Worm (Caenorhabditis elegans): ENCODE results near the gene fbxa-184.

The fbxa-184 gene

DNA sequence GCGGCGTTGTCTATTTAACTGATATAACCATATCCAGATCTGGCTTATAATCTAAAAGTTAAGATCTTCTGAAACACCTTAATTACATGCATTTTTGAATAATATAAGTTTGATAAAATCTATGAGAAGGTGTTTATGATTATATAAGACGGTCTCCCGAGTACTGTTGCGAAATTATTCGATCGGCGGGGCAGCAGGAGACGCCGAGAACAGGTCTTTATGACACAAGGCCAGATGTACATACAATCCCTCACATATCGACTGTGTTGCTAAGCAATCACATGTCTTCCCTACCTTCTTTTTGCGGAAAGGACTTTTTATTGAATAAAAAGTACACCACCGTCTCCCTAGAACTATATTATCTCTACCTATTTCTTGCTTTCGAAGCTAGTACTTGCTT lies 46.5 kb downstream of the fbxa-184 start, which contains the start of gene fbxb-53:
fbxb-53 (plus strand) TSS at position 301 of the 400 bp plus-strand sequence.
- no peak for TF ChIP-seq Y95B8A.8 (GFP tag; IDR thresholded peaks at IDR 0.05)
- no peak for TF ChIP-seq F57C9.4 (tag; optimal IDR thresholded peaks at IDR 0.05)
- no peak for TF ChIP-seq let-607 (tag; optimal IDR thresholded peaks at IDR 0.05)
- no peak for TF ChIP-seq tlf-1 (GFP tag; optimal IDR thresholded peaks at IDR 0.05)
- TF ChIP-seq hmg-1.2 (GFP tag; IDR thresholded peaks at IDR 0.05) = no peak
- TF ChIP-seq efl-1 (GFP tag; optimal IDR thresholded peaks at IDR 0.05) = no peak
- TF ChIP-seq B0336.3 (GFP tag; IDR thresholded peaks at IDR 0.05) = no peak
- no peak for TF ChIP-seq ceh-91 (GFP tag; IDR thresholded peaks at IDR 0.05)

DNA sequence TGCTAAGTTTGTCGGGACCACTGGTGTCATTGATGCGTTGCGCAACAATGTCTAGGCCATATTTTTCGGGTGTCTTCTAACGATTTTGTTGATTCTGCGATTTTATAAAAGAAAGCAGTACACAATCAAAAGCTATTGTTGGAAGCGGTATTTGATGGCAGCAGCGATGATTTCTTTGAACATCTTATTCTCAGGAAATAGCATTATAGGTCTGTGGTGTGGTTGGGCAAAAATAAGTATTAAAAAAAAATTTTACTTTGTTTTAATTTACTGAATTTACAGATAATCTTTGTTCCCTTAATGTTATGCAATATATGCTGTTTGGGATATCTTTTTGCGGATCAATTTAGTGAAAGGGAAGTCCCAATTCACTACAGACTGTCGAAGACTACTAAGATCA lies 47.0 kb downstream of the fbxa-184 start, which contains the start of gene F36H5.10:
F36H5.10 (plus strand) TSS at position 301 of the 400 bp plus-strand sequence.
- TF ChIP-seq hrde-1 (tag; optimal IDR thresholded peaks at IDR 0.05; ENCODE audit: borderline replicate concordance) (no peak), ceh-27 (GFP tag; optimal IDR thresholded peaks at IDR 0.05) (no peak), F10E7.11 (tag; optimal IDR thresholded peaks at IDR 0.05) (no peak), dox-1 (GFP tag; IDR thresholded peaks at IDR 0.05) (no peak), cebp-2 (GFP tag; IDR thresholded peaks at IDR 0.05) (no peak), madf-3 (GFP tag; IDR thresholded peaks at IDR 0.05) (no peak), attf-6 (GFP tag; IDR thresholded peaks at IDR 0.05) (no peak), F37B4.10 (GFP tag; IDR thresholded peaks at IDR 0.05) (no peak), egl-18 (GFP tag; IDR thresholded peaks at IDR 0.05) (no peak)

DNA sequence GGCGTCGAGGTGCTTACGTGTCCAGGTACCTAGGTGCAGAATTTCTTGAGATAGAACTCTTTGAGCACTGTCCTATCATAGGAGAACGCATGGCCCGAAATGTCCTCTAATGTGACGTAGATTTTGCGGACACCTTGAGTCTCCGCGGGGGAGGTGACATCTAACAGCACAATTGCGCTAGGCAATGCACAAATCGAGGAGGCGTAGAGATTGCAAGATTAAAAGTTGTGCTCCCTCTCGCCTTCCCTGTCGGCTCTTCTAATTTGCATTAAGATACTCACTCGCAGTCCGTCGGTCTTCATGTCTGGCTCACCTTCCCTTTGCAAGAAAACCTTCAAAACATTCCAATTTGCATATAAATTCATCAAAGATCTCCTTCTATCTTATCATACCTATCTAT lies 49.5 kb downstream of the fbxa-184 start, which contains the start of gene F36H5.18:
F36H5.18 (plus strand) TSS at position 301 of the 400 bp plus-strand sequence.
- TF ChIP-seq sdz-38 (tag; optimal IDR thresholded peaks at IDR 0.05) (no peak), ceh-91 (GFP tag; IDR thresholded peaks at IDR 0.05) (no peak), K12H6.12 (tag; optimal IDR thresholded peaks at IDR 0.05) (no peak), F10E7.11 (tag; optimal IDR thresholded peaks at IDR 0.05) (no peak), nfyb-1 (GFP tag; IDR thresholded peaks at IDR 0.05) (no peak), madf-3 (GFP tag; IDR thresholded peaks at IDR 0.05) (no peak), repo-1 (tag; optimal IDR thresholded peaks at IDR 0.05) (no peak), ZK185.1 (tag; optimal IDR thresholded peaks at IDR 0.05; ENCODE audit: poor library complexity, severe bottlenecking) (no peak), snpc-3.4 (tag; optimal IDR thresholded peaks at IDR 0.05) (no peak), sptf-2 (GFP tag; optimal IDR thresholded peaks at IDR 0.05) (no peak), egl-18 (GFP tag; IDR thresholded peaks at IDR 0.05) (no peak), F49E8.2 (tag; optimal IDR thresholded peaks at IDR 0.05; ENCODE audit: insufficient read depth) (no peak), egl-44 (GFP tag; IDR thresholded peaks at IDR 0.05) (no peak), F57A8.1 (GFP tag; optimal IDR thresholded peaks at IDR 0.05) (no peak)

Measured in whole organism, young adult.